Fruit fly (Drosophila melanogaster): Measurements from ENCODE around the gene CG43965.
A peak's percentile ranks its signal among the peaks of the same experiment; 100 is the strongest.

DNA sequence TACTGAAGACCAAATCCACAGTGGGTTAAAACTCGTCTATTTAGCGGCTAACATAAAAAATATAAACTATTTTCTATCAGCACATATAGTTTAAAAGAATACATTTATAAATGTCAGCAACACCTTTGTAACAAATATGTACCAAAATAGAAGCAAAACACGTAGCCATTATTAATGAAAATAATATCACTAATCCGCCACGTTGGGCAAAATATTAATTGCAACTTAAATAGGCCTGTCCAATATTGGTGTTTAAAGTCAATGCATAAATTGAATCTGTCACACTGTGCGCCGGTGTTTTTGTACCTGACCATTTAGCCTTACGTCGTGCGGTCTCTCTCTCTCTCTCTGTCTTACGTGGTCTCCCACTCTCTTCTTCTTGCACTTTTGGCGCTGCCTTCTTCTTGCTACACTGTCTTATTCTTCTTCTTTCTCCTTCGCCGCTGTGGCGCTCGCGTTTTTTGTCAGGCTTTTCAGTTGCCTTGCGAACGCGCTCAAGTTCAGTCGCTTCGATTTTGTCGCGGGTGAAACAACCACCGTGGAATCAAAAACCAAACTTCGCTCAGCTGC is 40.5 kb upstream of the CG43965 start:
- TF ChIP-seq CG7045 (GFP tag; optimal IDR thresholded peaks at IDR 0.05) = peak; percentile 90
- TF ChIP-seq cic (GFP tag; optimal IDR thresholded peaks at IDR 0.05) = peak; percentile 35
- TF ChIP-seq CG7101 (tag; optimal IDR thresholded peaks at IDR 0.05) = peak; percentile 92
